Worm (Caenorhabditis elegans) whole organism, late embryonic: ENCODE measurements around the gene vps-16.

Source experiments
- C08G9.2 ChIP-seq: sonication (generic microtip); optimal IDR thresholded peaks from 2 replicates; lab custom pipeline; 2016; ENCODE audit warnings: mild to moderate bottlenecking, missing genetic modification characterization, moderate library complexity, missing compliant biosample characterization
- F13H6.1 ChIP-seq: sonication (generic microtip); optimal IDR thresholded peaks from 2 replicates; lab custom pipeline; 2016; ENCODE audit warnings: missing genetic modification characterization, missing compliant biosample characterization
- K02D7.2 ChIP-seq: sonication (generic microtip); optimal IDR thresholded peaks from 2 replicates; lab custom pipeline; 2017; ENCODE audit warnings: mild to moderate bottlenecking, missing genetic modification characterization, missing compliant biosample characterization
- K09A11.1 ChIP-seq: sonication (generic microtip); optimal IDR thresholded peaks from 2 replicates; lab custom pipeline; 2017; ENCODE audit warnings: antibody characterized with exemption, mild to moderate bottlenecking, missing genetic modification characterization, missing compliant biosample characterization; ENCODE audit not compliant: insufficient read depth
- T23F11.4 ChIP-seq: fragments of 200-800 bp; sonication (Bioruptor generic); optimal IDR thresholded peaks from 2 replicates; lab custom pipeline; 2018; ENCODE audit warnings: mild to moderate bottlenecking, missing genetic modification characterization, missing compliant biosample characterization
- Y22D7AL.16 ChIP-seq: sonication (generic microtip); optimal IDR thresholded peaks from 2 replicates; lab custom pipeline; 2016; ENCODE audit warnings: missing genetic modification characterization, missing compliant biosample characterization
- ahr-1 ChIP-seq: sonication (generic microtip); optimal IDR thresholded peaks from 2 replicates; lab custom pipeline; 2016; ENCODE audit warnings: missing genetic modification characterization, missing compliant biosample characterization
- ama-1 ChIP-seq: fragments of 150-350 bp; optimal IDR thresholded peaks from 2 replicates; lab custom pipeline; 2014
- ceh-14 ChIP-seq: sonication (generic microtip); optimal IDR thresholded peaks from 2 replicates; lab custom pipeline; 2016; ENCODE audit warnings: missing genotype, missing genetic modification characterization, missing compliant biosample characterization
- ceh-2 ChIP-seq: sonication (generic microtip); optimal IDR thresholded peaks from 2 replicates; lab custom pipeline; 2016; ENCODE audit warnings: missing genotype, missing genetic modification characterization, missing compliant biosample characterization
- ceh-24 ChIP-seq: sonication (generic microtip); optimal IDR thresholded peaks from 2 replicates; lab custom pipeline; 2016; ENCODE audit warnings: mild to moderate bottlenecking, missing genetic modification characterization, missing compliant biosample characterization
- ceh-31 ChIP-seq: sonication (generic microtip); optimal IDR thresholded peaks from 2 replicates; lab custom pipeline; 2016; ENCODE audit warnings: missing genetic modification characterization, missing compliant biosample characterization
- ceh-45 ChIP-seq: fragments of 200-800 bp; sonication (Bioruptor generic); IDR thresholded peaks from 2 replicates; pipeline ENCODE4 v1.3.6; 2022; ENCODE audit warnings: missing genetic modification reagents, missing genetic modification characterization, missing compliant biosample characterization
- ceh-9 ChIP-seq: sonication (generic microtip); optimal IDR thresholded peaks from 2 replicates; lab custom pipeline; 2016; ENCODE audit warnings: mild to moderate bottlenecking, missing genetic modification characterization, inconsistent platforms, missing compliant biosample characterization
- che-1 ChIP-seq: sonication (generic microtip); optimal IDR thresholded peaks from 2 replicates; lab custom pipeline; 2016; ENCODE audit warnings: mild to moderate bottlenecking, missing genetic modification characterization, missing compliant biosample characterization
- dmd-4 ChIP-seq: sonication (generic microtip); optimal IDR thresholded peaks from 2 replicates; lab custom pipeline; 2016; ENCODE audit warnings: borderline replicate concordance, missing genetic modification characterization, missing compliant biosample characterization
- elt-2 ChIP-seq: sonication (generic microtip); optimal IDR thresholded peaks from 2 replicates; lab custom pipeline; 2016; ENCODE audit warnings: missing genetic modification reagents, missing genetic modification characterization, missing compliant biosample characterization
- ets-4 ChIP-seq: sonication (generic microtip); optimal IDR thresholded peaks from 2 replicates; lab custom pipeline; 2016; ENCODE audit warnings: missing genetic modification characterization, missing compliant biosample characterization
- fkh-10 ChIP-seq: fragments of 150-350 bp; optimal IDR thresholded peaks from 2 replicates; lab custom pipeline; 2014; ENCODE audit warnings: missing biosample characterization, missing genetic modification reagents, missing genetic modification characterization
- gmeb-2 ChIP-seq: sonication (generic microtip); optimal IDR thresholded peaks from 2 replicates; lab custom pipeline; 2016; ENCODE audit warnings: missing genetic modification characterization, inconsistent platforms, missing compliant biosample characterization
- hlh-13 ChIP-seq: fragments of 200-800 bp; sonication (Bioruptor generic); optimal IDR thresholded peaks from 2 replicates; lab custom pipeline; 2018; ENCODE audit warnings: mild to moderate bottlenecking, missing genetic modification characterization, missing compliant biosample characterization
- hlh-15 ChIP-seq: sonication (generic microtip); optimal IDR thresholded peaks from 2 replicates; lab custom pipeline; 2016; ENCODE audit warnings: missing genetic modification characterization, missing compliant biosample characterization
- hlh-30 ChIP-seq: sonication (generic microtip); optimal IDR thresholded peaks from 2 replicates; lab custom pipeline; 2017; ENCODE audit warnings: antibody characterized with exemption, missing genetic modification characterization, missing compliant biosample characterization; ENCODE audit not compliant: insufficient read depth
- hlh-6 ChIP-seq: sonication (generic microtip); optimal IDR thresholded peaks from 2 replicates; lab custom pipeline; 2016; ENCODE audit warnings: missing genotype, missing genetic modification characterization, missing compliant biosample characterization
- lim-6 ChIP-seq: sonication (generic microtip); optimal IDR thresholded peaks from 2 replicates; lab custom pipeline; 2016; ENCODE audit warnings: missing genetic modification characterization, missing compliant biosample characterization
- mec-3 ChIP-seq: sonication (generic microtip); optimal IDR thresholded peaks from 2 replicates; lab custom pipeline; 2016; ENCODE audit warnings: borderline replicate concordance, missing genetic modification characterization, missing compliant biosample characterization
- nfya-1 ChIP-seq: sonication (generic microtip); optimal IDR thresholded peaks from 2 replicates; lab custom pipeline; 2017; ENCODE audit warnings: missing genetic modification characterization, mild to moderate bottlenecking, missing compliant biosample characterization, antibody characterized with exemption, moderate library complexity
- odd-2 ChIP-seq: sonication (generic microtip); optimal IDR thresholded peaks from 2 replicates; lab custom pipeline; 2017; ENCODE audit warnings: antibody characterized with exemption, mild to moderate bottlenecking, missing genetic modification characterization, missing compliant biosample characterization
- pag-3 ChIP-seq: sonication (generic microtip); optimal IDR thresholded peaks from 2 replicates; lab custom pipeline; 2016; ENCODE audit warnings: missing compliant biosample characterization, missing genetic modification characterization, borderline replicate concordance
- ref-2 ChIP-seq: sonication (generic microtip); optimal IDR thresholded peaks from 2 replicates; lab custom pipeline; 2016; ENCODE audit warnings: missing genetic modification characterization, missing compliant biosample characterization
- sox-4 ChIP-seq: sonication (generic microtip); optimal IDR thresholded peaks from 2 replicates; lab custom pipeline; 2017; ENCODE audit warnings: mild to moderate bottlenecking, missing genetic modification characterization, inconsistent platforms, missing compliant biosample characterization
- tbx-7 ChIP-seq: sonication (generic microtip); optimal IDR thresholded peaks from 2 replicates; lab custom pipeline; 2016; ENCODE audit warnings: missing genotype, missing genetic modification characterization, missing compliant biosample characterization
- ttx-3 ChIP-seq: sonication (generic microtip); optimal IDR thresholded peaks from 2 replicates; lab custom pipeline; 2016; ENCODE audit warnings: missing genetic modification reagents, missing genetic modification characterization, missing compliant biosample characterization
- unc-3 ChIP-seq, 2 experiments: fragments of 200-800 bp in 1 of 2; sonication (Bioruptor generic) in 1 of 2; sonication (generic microtip) in 1 of 2; conservative IDR thresholded peaks in 1 of 2; optimal IDR thresholded peaks in 1 of 2; 2 replicates each; pipeline versions ENCODE4 v1.3.6 to Lab custom; 2016 to 2022; ENCODE audit warnings: missing compliant biosample characterization in 2 of 2, missing genetic modification characterization in 2 of 2, missing genetic modification reagents in 1 of 2
- unc-42 ChIP-seq: sonication (generic microtip); optimal IDR thresholded peaks from 2 replicates; lab custom pipeline; 2016; ENCODE audit warnings: missing genotype, missing genetic modification characterization, missing compliant biosample characterization
- ztf-16 ChIP-seq: sonication (generic microtip); optimal IDR thresholded peaks from 2 replicates; lab custom pipeline; 2017; ENCODE audit warnings: missing genetic modification characterization, missing compliant biosample characterization

Gene vps-16

DNA sequence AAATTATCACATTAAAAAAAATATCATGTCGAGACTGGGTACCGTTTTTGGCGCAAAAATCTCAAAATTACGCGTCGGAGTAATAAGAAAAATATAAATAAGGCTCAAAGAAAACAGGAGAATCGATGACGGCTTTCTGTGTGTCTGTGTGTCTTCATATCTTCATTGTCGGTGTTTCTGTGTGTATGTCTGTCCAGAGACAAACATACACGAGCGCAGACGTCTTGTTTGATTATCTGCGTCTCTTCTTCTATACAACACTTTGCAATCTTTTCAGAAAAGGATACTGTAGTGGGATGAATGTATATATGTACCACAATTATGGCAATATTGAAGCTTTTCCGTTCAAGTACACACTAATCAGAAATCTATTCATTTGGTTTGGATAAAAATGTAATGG, 11.3 kb downstream of the vps-16 start, which contains the start of gene C05D11.13 (continued):
- TF ChIP-seq pag-3 (tag; lab: Kevin White, UChicago) (no peak), ets-4 (tag; lab: Kevin White, UChicago) (no peak)
- TF ChIP-seq, all 69 proteins: peak for 6

DNA sequence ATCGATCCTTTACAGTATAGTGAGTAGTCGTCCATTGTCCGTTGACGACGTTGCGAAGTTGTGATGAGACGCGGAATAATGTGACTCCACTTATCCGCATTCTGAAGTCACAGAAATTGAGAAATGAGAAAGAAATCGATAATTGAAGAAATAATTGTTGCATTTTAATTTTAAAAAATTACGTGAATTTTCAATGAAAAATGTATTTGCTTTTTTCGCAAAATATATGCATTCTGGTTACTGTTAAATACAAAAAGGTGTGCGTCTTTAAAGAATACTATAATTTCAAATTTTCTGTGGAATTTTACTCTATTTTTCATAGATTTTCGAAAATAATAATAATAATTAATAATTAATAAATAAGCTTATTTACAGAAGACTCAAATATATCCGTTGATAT, 13.8 kb downstream of the vps-16 start, which contains the start of gene let-721:
let-721 (minus strand) TSS at position 101 of the 400 bp plus-strand sequence.
- TF ChIP-seq F13H6.1 (no peak), Y22D7AL.16 (tag; lab: Kevin White, UChicago) (no peak), T23F11.4 (GFP tag; lab: Kevin White, UChicago) (no peak), unc-42 (tag; lab: Kevin White, UChicago) (no peak), dmd-4 (tag; lab: Kevin White, UChicago) (no peak), K02D7.2 (no peak), mec-3 (tag; lab: Kevin White, UChicago) (no peak), lim-6 (tag; lab: Kevin White, UChicago) (no peak), C08G9.2 (tag; lab: Kevin White, UChicago) (no peak), hlh-13 (no peak)
- TF ChIP-seq, all 69 proteins: peak for 0

DNA sequence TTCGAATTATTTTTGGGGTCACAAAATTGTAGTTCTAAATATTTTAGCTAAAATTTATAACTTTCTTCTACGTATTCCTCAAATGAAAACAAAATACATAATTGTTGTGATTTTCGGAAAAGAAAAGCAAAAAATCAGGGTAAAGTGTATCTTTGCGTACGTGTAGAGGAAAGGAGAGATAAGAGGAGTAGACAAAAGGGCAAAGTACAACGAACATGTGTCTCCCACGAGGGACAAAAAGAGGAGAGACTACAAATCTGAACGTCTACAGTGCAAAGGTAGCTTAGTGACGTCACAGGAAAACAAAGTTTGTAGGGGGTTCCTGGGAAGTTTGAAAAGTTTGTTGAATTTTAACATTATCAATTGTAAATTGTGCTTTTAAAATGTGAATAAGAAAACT, 14.5 kb downstream of the vps-16 start:
- peak; percentile 39 for TF ChIP-seq elt-2
- peak; percentile 18 for TF ChIP-seq hlh-30 (tag; lab: Kevin White, UChicago)
- no peak for TF ChIP-seq K02D7.2
- TF ChIP-seq, all 69 proteins: peak for 2

DNA sequence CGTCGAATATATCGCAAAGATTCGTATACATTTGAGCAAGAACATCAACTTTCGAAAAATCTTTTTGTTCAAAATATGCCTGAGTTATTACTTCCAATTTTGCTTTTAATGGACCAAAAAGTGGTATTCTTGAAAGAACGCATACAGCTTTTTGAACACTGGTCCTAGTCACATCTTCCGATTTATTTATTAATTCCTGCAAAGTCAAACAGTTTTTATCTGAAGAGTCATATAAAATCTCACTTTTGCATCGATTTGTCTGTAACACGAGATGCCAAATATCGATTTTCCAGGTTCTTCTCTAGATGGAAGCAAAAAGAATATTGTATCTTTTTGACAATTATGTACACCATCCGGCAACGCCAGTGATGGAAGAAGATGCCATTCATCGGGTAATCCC, 16.8 kb downstream of the vps-16 start:
- no peak for TF ChIP-seq mec-3 (tag; lab: Kevin White, UChicago)
- TF ChIP-seq ceh-9 (tag; lab: Kevin White, UChicago): no peak
- TF ChIP-seq sox-4: no peak
- TF ChIP-seq ceh-24 (tag; lab: Kevin White, UChicago): no peak
- no peak for TF ChIP-seq dmd-4 (tag; lab: Kevin White, UChicago)
- no peak for TF ChIP-seq ceh-31 (tag; lab: Kevin White, UChicago)
- no peak for TF ChIP-seq ttx-3 (tag; lab: Kevin White, UChicago)
- TF ChIP-seq fkh-10 (GFP tag; lab: Kevin White, UChicago): no peak
- no peak for TF ChIP-seq gmeb-2 (tag; lab: Kevin White, UChicago)
- TF ChIP-seq ceh-45 (GFP tag; lab: Robert Waterston, UW): no peak
- no peak for TF ChIP-seq ama-1
- TF ChIP-seq ets-4 (tag; lab: Kevin White, UChicago): no peak
- no peak for TF ChIP-seq ceh-2 (tag; lab: Kevin White, UChicago)
- TF ChIP-seq hlh-6 (tag; lab: Kevin White, UChicago): no peak
- no peak for TF ChIP-seq che-1 (tag; lab: Kevin White, UChicago)

DNA sequence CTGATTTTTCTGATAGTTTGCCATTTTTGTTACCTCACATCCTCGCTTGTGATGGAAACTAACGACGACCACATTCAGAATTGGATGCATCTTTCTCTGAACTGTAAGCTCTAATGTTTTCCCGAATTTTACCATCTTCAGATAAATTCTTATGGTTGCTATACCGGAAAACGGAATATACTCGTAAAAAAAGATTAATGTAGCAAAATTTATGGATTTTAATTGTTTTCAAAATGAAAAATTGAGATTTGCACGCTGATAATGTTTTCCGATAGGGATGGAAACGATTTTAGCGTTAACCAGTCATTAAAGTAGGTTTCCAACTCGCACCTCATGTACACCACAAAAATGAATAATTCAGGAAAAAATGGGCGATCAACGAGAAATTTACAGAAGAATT, 17.6 kb downstream of the vps-16 start, which contains the start of gene T26A5.6:
T26A5.6 (minus strand) TSS at position 101 of the 400 bp plus-strand sequence.
- TF ChIP-seq ceh-14 (no peak), nfya-1 (tag; lab: Kevin White, UChicago) (no peak), K02D7.2 (no peak), ref-2 (tag; lab: Kevin White, UChicago) (no peak), ztf-16 (no peak), pag-3 (tag; lab: Kevin White, UChicago) (no peak), elt-2 (no peak), tbx-7 (no peak), unc-3 (GFP tag; conservative IDR thresholded peaks at IDR 0.05; lab: Robert Waterston, UW) (no peak), unc-3 (tag; optimal IDR thresholded peaks at IDR 0.05; lab: Kevin White, UChicago) (no peak), mec-3 (tag; lab: Kevin White, UChicago) (no peak), che-1 (tag; lab: Kevin White, UChicago) (no peak), ceh-24 (tag; lab: Kevin White, UChicago) (no peak), odd-2 (tag; lab: Kevin White, UChicago) (no peak), K09A11.1 (tag; lab: Kevin White, UChicago) (no peak), hlh-15 (no peak), ahr-1 (no peak), dmd-4 (tag; lab: Kevin White, UChicago) (no peak), ama-1 (no peak), F13H6.1 (no peak)
